Fruit fly (Drosophila melanogaster) whole organism, prepupa: ENCODE results near the gene CG17249.

Experiments
- CG16779 ChIP-seq: fragments of 200-800 bp; sonication (Bioruptor generic); optimal IDR thresholded peaks from 3 replicates; lab custom pipeline; 2017; ENCODE audit warnings: missing biosample characterization, mild to moderate bottlenecking, missing genetic modification characterization
- CG32006 ChIP-seq: fragments of 200-800 bp; sonication (Bioruptor generic); optimal IDR thresholded peaks from 3 replicates; lab custom pipeline; 2017; ENCODE audit warnings: missing biosample characterization, mild to moderate bottlenecking, missing genetic modification characterization
- CG8632 ChIP-seq: fragments of 200-800 bp; sonication (Bioruptor generic); optimal IDR thresholded peaks from 3 replicates; lab custom pipeline; 2016; ENCODE audit warnings: missing biosample characterization, missing genetic modification characterization
- Ets21C ChIP-seq: fragments of 200-800 bp; sonication (Bioruptor generic); optimal IDR thresholded peaks from 3 replicates; lab custom pipeline; 2016; ENCODE audit warnings: missing biosample characterization, missing genetic modification characterization
- Ets96B ChIP-seq: fragments of 200-800 bp; optimal IDR thresholded peaks from 2 replicates; lab custom pipeline; 2019; ENCODE audit warnings: missing biosample characterization, mild to moderate bottlenecking, missing genetic modification characterization, moderate library complexity
- Gug ChIP-seq: fragments of 200-800 bp; sonication (Bioruptor generic); IDR thresholded peaks from 2 replicates; pipeline ENCODE4 v1.3.6; 2022; ENCODE audit warnings: missing biosample characterization, missing genetic modification characterization
- Hr38 ChIP-seq: sonication (Bioruptor generic); optimal IDR thresholded peaks from 2 replicates; lab custom pipeline; 2016; ENCODE audit warnings: missing biosample characterization, missing genetic modification characterization
- Lpt ChIP-seq: fragments of 200-800 bp; sonication (Bioruptor generic); optimal IDR thresholded peaks from 3 replicates; lab custom pipeline; 2016; ENCODE audit warnings: missing biosample characterization, missing genetic modification characterization
- Met ChIP-seq: fragments of 200-800 bp; sonication (Bioruptor generic); optimal IDR thresholded peaks from 3 replicates; lab custom pipeline; 2016; ENCODE audit warnings: missing biosample characterization, missing genetic modification characterization
- OdsH ChIP-seq: fragments of 200-800 bp; sonication (Bioruptor generic); optimal IDR thresholded peaks from 3 replicates; lab custom pipeline; 2016; ENCODE audit warnings: missing biosample characterization, missing genetic modification characterization
- achi ChIP-seq: fragments of 200-800 bp; sonication (Bioruptor generic); optimal IDR thresholded peaks from 3 replicates; lab custom pipeline; 2016; ENCODE audit warnings: missing biosample characterization, missing genetic modification characterization
- eg ChIP-seq: fragments of 200-800 bp; sonication (Bioruptor generic); IDR thresholded peaks from 3 replicates; pipeline ENCODE4 v1.3.6; 2022; ENCODE audit warnings: missing biosample characterization, missing genetic modification characterization
- esn ChIP-seq: fragments of 200-800 bp; sonication (Bioruptor generic); optimal IDR thresholded peaks from 2 replicates; lab custom pipeline; 2016; ENCODE audit warnings: missing biosample characterization, mild to moderate bottlenecking, missing genetic modification characterization, moderate library complexity
- fkh ChIP-seq: fragments of 200-800 bp; sonication (Bioruptor generic); optimal IDR thresholded peaks from 3 replicates; lab custom pipeline; 2017; ENCODE audit warnings: missing biosample characterization, mild to moderate bottlenecking, missing genetic modification characterization, moderate library complexity

dm6 chr3L:1653752-1654151, 6.5 kb upstream of the CG17249 start:
- no peak for TF ChIP-seq achi
- no peak for TF ChIP-seq Gug (GFP tag; lab: Robert Waterston, UW)
- no peak for TF ChIP-seq Hr38 (GFP tag; lab: Kevin White, UChicago)
- TF ChIP-seq CG16779 (tag; lab: Kevin White, UChicago): no peak
- TF ChIP-seq CG8632 (GFP tag; lab: Kevin White, UChicago): no peak
- TF ChIP-seq Ets21C (GFP tag; lab: Kevin White, UChicago): no peak
- no peak for TF ChIP-seq esn (GFP tag; lab: Kevin White, UChicago)
- no peak for TF ChIP-seq OdsH (GFP tag; lab: Kevin White, UChicago)
- no peak for TF ChIP-seq Ets96B
- TF ChIP-seq Met: no peak
- TF ChIP-seq fkh (GFP tag; lab: Kevin White, UChicago): no peak
- TF ChIP-seq Lpt: no peak
- no peak for TF ChIP-seq eg (GFP tag; lab: Robert Waterston, UW)
- no peak for TF ChIP-seq CG32006
